Worm (Caenorhabditis elegans) whole organism, L2 larva: ENCODE results near the gene T25D1.1.

ENCODE experiments used
- C34F6.9 ChIP-seq: fragments of 150-350 bp; optimal IDR thresholded peaks from 2 replicates; lab custom pipeline; 2014; ENCODE audit warnings: missing biosample characterization, missing genetic modification characterization
- F13H6.1 ChIP-seq: sonication (generic microtip); optimal IDR thresholded peaks from 2 replicates; lab custom pipeline; 2016; ENCODE audit warnings: missing genetic modification characterization, missing compliant biosample characterization
- R02D3.7 ChIP-seq: fragments of 150-350 bp; optimal IDR thresholded peaks from 2 replicates; lab custom pipeline; 2014; ENCODE audit warnings: missing biosample characterization, missing genetic modification characterization
- Y55F3AM.14 ChIP-seq: fragments of 200-800 bp; sonication (Bioruptor generic); optimal IDR thresholded peaks from 2 replicates; lab custom pipeline; 2018; ENCODE audit warnings: mild to moderate bottlenecking, missing genetic modification characterization, missing compliant biosample characterization
- ZK546.5 ChIP-seq: sonication (generic microtip); optimal IDR thresholded peaks from 2 replicates; lab custom pipeline; 2017; ENCODE audit warnings: missing biosample characterization, missing genetic modification characterization
- aly-2 ChIP-seq: fragments of 150-350 bp; optimal IDR thresholded peaks from 2 replicates; lab custom pipeline; 2014; ENCODE audit warnings: missing biosample characterization, missing genetic modification characterization
- blmp-1 ChIP-seq: sonication (generic microtip); optimal IDR thresholded peaks from 2 replicates; lab custom pipeline; 2017; ENCODE audit warnings: missing genetic modification characterization, mild to moderate bottlenecking, missing compliant biosample characterization, antibody characterized with exemption, moderate library complexity; ENCODE audit not compliant: insufficient read depth
- ceh-82 ChIP-seq: fragments of 150-350 bp; optimal IDR thresholded peaks from 2 replicates; lab custom pipeline; 2014; ENCODE audit warnings: missing biosample characterization, missing genetic modification characterization
- crh-2 ChIP-seq: sonication (generic microtip); optimal IDR thresholded peaks from 2 replicates; lab custom pipeline; 2017; ENCODE audit warnings: missing biosample characterization, missing genetic modification characterization
- egl-27 ChIP-seq: sonication (generic microtip); optimal IDR thresholded peaks from 3 replicates; lab custom pipeline; 2017; ENCODE audit warnings: missing biosample characterization, missing genetic modification reagents, missing genetic modification characterization
- elt-3 ChIP-seq: sonication (generic microtip); optimal IDR thresholded peaks from 2 replicates; lab custom pipeline; 2017; ENCODE audit warnings: missing biosample characterization, missing genetic modification characterization
- fos-1 ChIP-seq: fragments of 150-350 bp; optimal IDR thresholded peaks from 2 replicates; lab custom pipeline; 2014; ENCODE audit warnings: missing biosample characterization, missing genetic modification characterization
- gmeb-1 ChIP-seq: fragments of 150-350 bp; optimal IDR thresholded peaks from 2 replicates; lab custom pipeline; 2014; ENCODE audit warnings: missing biosample characterization, missing genetic modification characterization
- lin-11 ChIP-seq: fragments of 150-350 bp; sonication (generic microtip); optimal IDR thresholded peaks from 2 replicates; lab custom pipeline; 2014; ENCODE audit warnings: missing biosample characterization, missing genetic modification characterization, inconsistent platforms, mixed read lengths
- mab-5 ChIP-seq: fragments of 150-350 bp; optimal IDR thresholded peaks from 2 replicates; lab custom pipeline; 2014; ENCODE audit warnings: missing biosample characterization, missing genetic modification characterization
- mbf-1 ChIP-seq: sonication (generic microtip); optimal IDR thresholded peaks from 2 replicates; lab custom pipeline; 2017; ENCODE audit warnings: missing biosample characterization, missing genetic modification characterization
- mdl-1 ChIP-seq, 2 experiments: fragments of 150-350 bp in 1 of 2; sonication (generic microtip) in 1 of 2; optimal IDR thresholded peaks; 2 replicates each; lab custom pipeline; 2017; ENCODE audit warnings: missing biosample characterization in 2 of 2, missing genetic modification characterization in 2 of 2
- nhr-10 ChIP-seq: sonication (generic microtip); optimal IDR thresholded peaks from 2 replicates; lab custom pipeline; 2017; ENCODE audit warnings: missing biosample characterization, missing genetic modification characterization
- nhr-12 ChIP-seq: fragments of 150-350 bp; optimal IDR thresholded peaks from 2 replicates; lab custom pipeline; 2014; ENCODE audit warnings: missing biosample characterization, missing genetic modification characterization
- nhr-21 ChIP-seq: fragments of 150-350 bp; optimal IDR thresholded peaks from 2 replicates; lab custom pipeline; 2014; ENCODE audit warnings: missing biosample characterization, missing genetic modification characterization
- nhr-23 ChIP-seq: fragments of 150-350 bp; optimal IDR thresholded peaks from 2 replicates; lab custom pipeline; 2014; ENCODE audit warnings: missing biosample characterization, missing genetic modification reagents, missing genetic modification characterization
- nhr-237 ChIP-seq: fragments of 150-350 bp; optimal IDR thresholded peaks from 2 replicates; lab custom pipeline; 2014; ENCODE audit warnings: missing biosample characterization, missing genetic modification characterization
- nhr-77 ChIP-seq: fragments of 150-350 bp; optimal IDR thresholded peaks from 2 replicates; lab custom pipeline; 2014; ENCODE audit warnings: missing biosample characterization, missing genetic modification characterization
- peb-1 ChIP-seq: fragments of 150-350 bp; optimal IDR thresholded peaks from 2 replicates; lab custom pipeline; 2014; ENCODE audit warnings: missing biosample characterization, missing genetic modification characterization
- skn-1 ChIP-seq: sonication (generic microtip); optimal IDR thresholded peaks from 2 replicates; lab custom pipeline; 2017; ENCODE audit warnings: missing biosample characterization, missing genetic modification characterization
- sma-9 ChIP-seq, 2 experiments: fragments of 150-350 bp in 1 of 2; sonication (generic microtip) in 1 of 2; optimal IDR thresholded peaks; 2 replicates each; lab custom pipeline; 2014 to 2016; ENCODE audit warnings: missing genetic modification characterization in 2 of 2, mild to moderate bottlenecking in 1 of 2, missing biosample characterization in 1 of 2, missing compliant biosample characterization in 1 of 2, missing genetic modification reagents in 1 of 2, moderate library complexity in 1 of 2
- snpc-4 ChIP-seq: fragments of 150-350 bp; optimal IDR thresholded peaks from 2 replicates; lab custom pipeline; 2014; ENCODE audit warnings: missing biosample characterization, missing genetic modification characterization
- unc-39 ChIP-seq: fragments of 150-350 bp; optimal IDR thresholded peaks from 2 replicates; lab custom pipeline; 2014; ENCODE audit warnings: missing biosample characterization, missing genetic modification characterization
- unc-55 ChIP-seq: fragments of 150-350 bp; sonication (generic microtip); optimal IDR thresholded peaks from 3 replicates; lab custom pipeline; 2014; ENCODE audit warnings: missing biosample characterization, missing genetic modification reagents, missing genetic modification characterization
- unc-62 ChIP-seq: fragments of 150-350 bp; optimal IDR thresholded peaks from 2 replicates; lab custom pipeline; 2014; ENCODE audit warnings: missing biosample characterization, missing genetic modification reagents, missing genetic modification characterization
- zag-1 ChIP-seq: fragments of 150-350 bp; optimal IDR thresholded peaks from 2 replicates; lab custom pipeline; 2014; ENCODE audit warnings: missing biosample characterization, missing genetic modification characterization
- ztf-1 ChIP-seq: fragments of 200-800 bp; sonication (Bioruptor generic); conservative IDR thresholded peaks from 2 replicates; pipeline ENCODE4 v1.3.6; 2022; ENCODE audit warnings: missing genetic modification characterization, missing compliant biosample characterization
- ztf-4 ChIP-seq: fragments of 150-350 bp; optimal IDR thresholded peaks from 2 replicates; lab custom pipeline; 2014; ENCODE audit warnings: missing biosample characterization, missing genetic modification characterization

Gene T25D1.1

ce11 chrX:16485322-16485721, 34.3 kb upstream of the T25D1.1 start:
- TF ChIP-seq unc-39 (no peak), crh-2 (tag; lab: Kevin White, UChicago) (no peak), Y55F3AM.14 (GFP tag; lab: Kevin White, UChicago) (no peak), unc-62 (GFP tag; lab: Kevin White, UChicago) (no peak), C34F6.9 (no peak), elt-3 (no peak), blmp-1 (tag; lab: Kevin White, UChicago) (no peak), unc-55 (GFP tag; lab: Kevin White, UChicago) (no peak)

- no peak for TF ChIP-seq nhr-237 (tag; lab: Kevin White, UChicago)
- no peak for TF ChIP-seq lin-11 (tag; lab: Kevin White, UChicago)
- TF ChIP-seq nhr-21 (tag; lab: Kevin White, UChicago), result no peak
- TF ChIP-seq sma-9 (GFP tag; optimal IDR thresholded peaks at IDR 0.05; lab: Kevin White, UChicago), result peak; percentile 7
- TF ChIP-seq sma-9 (tag; optimal IDR thresholded peaks at IDR 0.05; lab: Kevin White, UChicago), result no peak
- TF ChIP-seq ZK546.5 (tag; lab: Kevin White, UChicago), result no peak
- peak in 1 of 2 experiments; percentile 15 for TF ChIP-seq mdl-1 (tag; optimal IDR thresholded peaks at IDR 0.05; lab: Kevin White, UChicago)
- TF ChIP-seq fos-1, result peak; percentile 88
- peak; percentile 61 for TF ChIP-seq crh-2 (tag; lab: Kevin White, UChicago)
- no peak for TF ChIP-seq zag-1 (tag; lab: Kevin White, UChicago)
- TF ChIP-seq aly-2 (tag; lab: Kevin White, UChicago), result no peak
- no peak for TF ChIP-seq egl-27 (tag; lab: Kevin White, UChicago)
- no peak for TF ChIP-seq ceh-82 (tag; lab: Kevin White, UChicago)
These were observed 32.5 kb upstream of the T25D1.1 start, which contains the start of gene cah-3 for ce11 chrX:16487068-16487658. cah-3 (plus strand) TSS chrX:16487481.

- TF ChIP-seq nhr-77 (tag; lab: Kevin White, UChicago), result no peak
- no peak for TF ChIP-seq aly-2 (tag; lab: Kevin White, UChicago)
- TF ChIP-seq nhr-12 (tag; lab: Kevin White, UChicago), result no peak
- no peak for TF ChIP-seq ceh-82 (tag; lab: Kevin White, UChicago)
- TF ChIP-seq peb-1 (tag; lab: Kevin White, UChicago), result no peak
- no peak for TF ChIP-seq ZK546.5 (tag; lab: Kevin White, UChicago)
- no peak for TF ChIP-seq ztf-4 (tag; lab: Kevin White, UChicago)
- no peak for TF ChIP-seq skn-1 (tag; lab: Kevin White, UChicago)
- TF ChIP-seq Y55F3AM.14 (GFP tag; lab: Kevin White, UChicago), result no peak
- TF ChIP-seq snpc-4, result no peak
- TF ChIP-seq unc-55 (GFP tag; lab: Kevin White, UChicago), result no peak
- no peak for TF ChIP-seq F13H6.1 (tag; lab: Kevin White, UChicago)
- no peak for TF ChIP-seq mab-5 (tag; lab: Kevin White, UChicago)
- TF ChIP-seq ztf-1 (GFP tag; lab: Robert Waterston, UW), result no peak
These were observed 28.9 kb upstream of the T25D1.1 start for ce11 chrX:16490753-16491152.

- no peak for TF ChIP-seq gmeb-1
- no peak for TF ChIP-seq nhr-10 (tag; lab: Kevin White, UChicago)
- no peak for TF ChIP-seq nhr-23 (tag; lab: Kevin White, UChicago)
- TF ChIP-seq mbf-1 (tag; lab: Kevin White, UChicago), result no peak
- TF ChIP-seq sma-9 (GFP tag; optimal IDR thresholded peaks at IDR 0.05; lab: Kevin White, UChicago), result no peak
- TF ChIP-seq sma-9 (tag; optimal IDR thresholded peaks at IDR 0.05; lab: Kevin White, UChicago), result no peak
- TF ChIP-seq nhr-12 (tag; lab: Kevin White, UChicago), result no peak
- TF ChIP-seq Y55F3AM.14 (GFP tag; lab: Kevin White, UChicago), result no peak
- no peak for TF ChIP-seq egl-27 (tag; lab: Kevin White, UChicago)
- no peak for TF ChIP-seq mdl-1 (tag; optimal IDR thresholded peaks at IDR 0.05; lab: Kevin White, UChicago)
These were observed 25.0 kb upstream of the T25D1.1 start, which contains the start of gene K05G3.2 for ce11 chrX:16494630-16495029. K05G3.2 (plus strand) TSS chrX:16494930.

- TF ChIP-seq R02D3.7 (tag; lab: Kevin White, UChicago) (no peak), fos-1 (no peak), F13H6.1 (tag; lab: Kevin White, UChicago) (no peak)
These were observed 18.6 kb upstream of the T25D1.1 start, which contains the start of gene K05G3.1 for ce11 chrX:16501032-16501431. K05G3.1 (plus strand) TSS chrX:16501332.
